Fruit fly (Drosophila melanogaster): Measurements from ENCODE around the gene PlexB.

Gene PlexB

DNA sequence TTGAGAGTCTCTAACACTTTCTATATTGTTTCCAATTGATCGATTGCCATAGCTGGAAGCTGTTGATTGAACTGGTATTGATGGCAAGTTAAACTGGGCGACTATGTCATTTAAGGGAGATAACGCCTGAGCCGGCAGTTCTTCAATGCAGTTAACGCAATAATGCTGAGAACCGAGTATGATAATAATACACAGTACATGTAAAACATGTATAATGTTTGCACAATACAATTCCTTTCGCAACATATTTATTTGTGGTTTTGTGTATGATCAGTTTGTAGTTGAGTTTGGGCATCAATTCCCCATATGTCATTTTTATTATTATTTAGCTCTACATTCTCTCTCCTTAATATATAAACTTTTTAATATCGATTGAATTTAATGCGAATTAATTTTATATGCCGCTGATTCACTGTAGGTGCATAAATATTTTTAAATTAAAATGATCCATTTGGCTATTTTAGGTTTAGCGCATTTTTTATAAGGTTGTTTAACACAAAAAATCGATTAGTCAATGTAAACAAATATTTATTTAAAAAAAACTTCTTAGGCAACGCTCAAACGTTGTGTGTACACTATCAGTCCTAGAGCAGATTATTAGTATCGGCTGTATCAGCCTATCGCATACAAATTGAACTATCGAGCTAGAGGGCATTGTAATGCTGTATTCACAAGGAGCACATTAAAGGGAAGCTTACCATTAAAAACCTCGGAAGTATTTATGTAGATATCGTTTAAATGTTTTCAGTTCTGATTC lies at the start of gene PlexB:
Gene PlexB (minus strand): TSS at position 600 of the 757 bp plus-strand sequence.
- peak; percentile 18 for TF ChIP-seq CG34367 (tag; optimal IDR thresholded peaks at IDR 0.05)
- TF ChIP-seq Snoo (tag; optimal IDR thresholded peaks at IDR 0.05) = no peak
- no peak for TF ChIP-seq CG32121 (GFP tag; IDR thresholded peaks at IDR 0.05)
- peak; percentile 26 for TF ChIP-seq CG15710 (tag; optimal IDR thresholded peaks at IDR 0.05)
- no peak for TF ChIP-seq Pif1A (GFP tag; optimal IDR thresholded peaks at IDR 0.05)
- TF ChIP-seq D1 (tag; optimal IDR thresholded peaks at IDR 0.05) = peak; percentile 57

- no peak for TF ChIP-seq Pif1B (GFP tag; optimal IDR thresholded peaks at IDR 0.05)
- TF ChIP-seq CG34367 (tag; optimal IDR thresholded peaks at IDR 0.05) = no peak
- TF ChIP-seq CG32121 (GFP tag; IDR thresholded peaks at IDR 0.05) = no peak
- no peak for TF ChIP-seq CG15710 (tag; optimal IDR thresholded peaks at IDR 0.05)
- no peak for TF ChIP-seq Pif1A (GFP tag; optimal IDR thresholded peaks at IDR 0.05)
- TF ChIP-seq CG12605 (GFP tag; IDR thresholded peaks at IDR 0.05) = no peak
- no peak for TF ChIP-seq CG9948 (tag; optimal IDR thresholded peaks at IDR 0.05)
- TF ChIP-seq Ets98B (GFP tag; IDR thresholded peaks at IDR 0.05) = no peak
- TF ChIP-seq CG8159 (tag; optimal IDR thresholded peaks at IDR 0.05) = no peak
- no peak for TF ChIP-seq Snoo (tag; optimal IDR thresholded peaks at IDR 0.05)
- TF ChIP-seq EcR (GFP tag; optimal IDR thresholded peaks at IDR 0.05) = no peak
- no peak for TF ChIP-seq gl (tag; optimal IDR thresholded peaks at IDR 0.05)
- TF ChIP-seq CG13204 (GFP tag; optimal IDR thresholded peaks at IDR 0.05) = no peak
- no peak for TF ChIP-seq fd96Ca (GFP tag; IDR thresholded peaks at IDR 0.05)
- no peak for TF ChIP-seq CG17806 (tag; optimal IDR thresholded peaks at IDR 0.05)
- no peak for TF ChIP-seq CG4496 (GFP tag; IDR thresholded peaks at IDR 0.05)
- no peak for TF ChIP-seq CG10348 (GFP tag; IDR thresholded peaks at IDR 0.05)
- TF ChIP-seq rn (GFP tag; IDR thresholded peaks at IDR 0.05) = no peak
- no peak for TF ChIP-seq CG8301 (tag; optimal IDR thresholded peaks at IDR 0.05)
- TF ChIP-seq D1 (tag; optimal IDR thresholded peaks at IDR 0.05) = no peak
Measured at dm6 chr4:92000-92399, 48.4 kb upstream of the PlexB start.

DNA sequence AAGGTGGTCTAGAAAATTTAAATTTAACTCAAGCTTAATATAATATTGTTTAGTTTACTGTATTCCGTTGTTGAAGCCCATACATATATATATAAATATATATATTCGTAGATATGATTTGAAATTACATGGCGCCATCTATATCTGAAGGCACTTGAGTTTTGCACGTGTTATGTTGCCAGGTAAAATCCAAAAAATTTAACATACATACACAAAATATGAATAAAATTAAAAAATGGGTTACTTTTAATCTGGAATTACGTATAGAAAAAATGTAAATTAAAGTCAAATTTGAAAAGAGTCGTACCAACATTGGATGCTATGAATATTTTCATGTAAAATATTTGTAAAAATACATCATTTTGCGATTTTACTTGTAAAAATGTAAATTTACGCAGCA lies 46.1 kb upstream of the PlexB start:
- TF ChIP-seq fd96Ca (GFP tag; IDR thresholded peaks at IDR 0.05) (no peak), Snoo (tag; optimal IDR thresholded peaks at IDR 0.05) (no peak), D1 (tag; optimal IDR thresholded peaks at IDR 0.05) (peak; percentile 86), CG15710 (tag; optimal IDR thresholded peaks at IDR 0.05) (no peak)

dm6 chr4:87278-87677 lies 43.7 kb upstream of the PlexB start:
- TF ChIP-seq Pif1B (GFP tag; optimal IDR thresholded peaks at IDR 0.05) (no peak), rn (GFP tag; IDR thresholded peaks at IDR 0.05) (no peak), CG32121 (GFP tag; IDR thresholded peaks at IDR 0.05) (no peak), CG12605 (GFP tag; IDR thresholded peaks at IDR 0.05) (no peak)

DNA sequence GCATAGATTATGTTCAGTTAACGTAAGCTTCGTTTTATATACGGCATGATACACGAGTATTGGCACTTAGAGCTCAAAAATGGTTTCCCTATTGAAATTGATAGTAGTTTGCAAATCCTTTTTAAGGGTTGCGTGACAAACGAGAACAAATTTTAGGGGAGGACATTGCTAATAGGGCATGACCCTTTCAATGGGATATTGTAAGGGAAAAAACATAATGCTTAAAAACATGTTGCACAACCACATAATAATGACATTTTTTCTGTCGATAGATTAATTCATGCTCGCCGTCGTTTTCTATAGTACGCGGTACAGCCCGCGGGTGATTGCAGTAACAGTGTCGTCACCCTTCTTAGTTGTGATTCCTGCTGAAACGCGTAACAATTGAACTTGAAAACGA lies 41.3 kb upstream of the PlexB start:
- TF ChIP-seq CG34367 (tag; optimal IDR thresholded peaks at IDR 0.05) (no peak), rn (GFP tag; IDR thresholded peaks at IDR 0.05) (no peak), gl (tag; optimal IDR thresholded peaks at IDR 0.05) (no peak), CG8301 (tag; optimal IDR thresholded peaks at IDR 0.05) (no peak), CG15710 (tag; optimal IDR thresholded peaks at IDR 0.05) (no peak), CG4496 (GFP tag; IDR thresholded peaks at IDR 0.05) (no peak), CG17806 (tag; optimal IDR thresholded peaks at IDR 0.05) (no peak), EcR (GFP tag; optimal IDR thresholded peaks at IDR 0.05) (no peak), D1 (tag; optimal IDR thresholded peaks at IDR 0.05) (no peak), Pif1A (GFP tag; optimal IDR thresholded peaks at IDR 0.05) (no peak), Snoo (tag; optimal IDR thresholded peaks at IDR 0.05) (no peak), CG10348 (GFP tag; IDR thresholded peaks at IDR 0.05) (no peak), fd96Ca (GFP tag; IDR thresholded peaks at IDR 0.05) (no peak), Ets98B (GFP tag; IDR thresholded peaks at IDR 0.05) (no peak), CG9948 (tag; optimal IDR thresholded peaks at IDR 0.05) (no peak), CG8159 (tag; optimal IDR thresholded peaks at IDR 0.05) (no peak), CG12605 (GFP tag; IDR thresholded peaks at IDR 0.05) (no peak), CG13204 (GFP tag; optimal IDR thresholded peaks at IDR 0.05) (no peak), Pif1B (GFP tag; optimal IDR thresholded peaks at IDR 0.05) (no peak), CG14655 (GFP tag; optimal IDR thresholded peaks at IDR 0.05) (no peak)

dm6 chr4:76157-76556 lies 32.6 kb upstream of the PlexB start:
- TF ChIP-seq CG34367 (tag; optimal IDR thresholded peaks at IDR 0.05) (no peak), CG17806 (tag; optimal IDR thresholded peaks at IDR 0.05) (no peak), CG32121 (GFP tag; IDR thresholded peaks at IDR 0.05) (no peak)

Measured in whole organism, pupa.